Worm (Caenorhabditis elegans): Measurements from ENCODE around the gene pmt-2.

DNA sequence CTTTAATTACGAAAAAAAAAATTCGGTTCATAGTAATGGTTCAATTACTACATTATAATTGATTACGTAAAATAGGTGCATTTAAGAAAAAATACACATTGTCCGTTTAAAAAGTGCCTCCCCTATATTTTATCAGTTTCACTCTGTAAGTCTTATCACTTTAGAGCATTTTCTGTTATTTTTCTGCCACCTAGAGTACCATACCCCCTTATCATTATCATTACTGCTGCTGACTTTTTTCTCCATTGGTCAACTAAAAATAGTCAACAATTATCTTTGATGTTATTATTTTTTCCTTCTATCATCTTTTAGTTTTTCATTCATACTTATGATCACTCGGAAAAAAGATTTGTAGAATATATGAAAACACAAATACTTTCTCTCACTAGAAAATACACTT is 29.9 kb upstream of the pmt-2 start:
- TF ChIP-seq elt-3 (tag; optimal IDR thresholded peaks at IDR 0.05) = no peak
- no peak for TF ChIP-seq jun-1 (tag; optimal IDR thresholded peaks at IDR 0.05)
- TF ChIP-seq egl-27 (tag; optimal IDR thresholded peaks at IDR 0.05) = no peak
- no peak for TF ChIP-seq ztf-11 (tag; optimal IDR thresholded peaks at IDR 0.05)
- no peak for TF ChIP-seq mml-1 (tag; optimal IDR thresholded peaks at IDR 0.05)
- TF ChIP-seq ceh-82 (tag; optimal IDR thresholded peaks at IDR 0.05) = no peak
- no peak for TF ChIP-seq pha-4 (tag; optimal IDR thresholded peaks at IDR 0.05)
- no peak for TF ChIP-seq aly-2 (tag; optimal IDR thresholded peaks at IDR 0.05)
- no peak for TF ChIP-seq lin-15B (tag; optimal IDR thresholded peaks at IDR 0.05)
- no peak for TF ChIP-seq nhr-12 (tag; optimal IDR thresholded peaks at IDR 0.05)
- no peak for TF ChIP-seq R02D3.7 (tag; optimal IDR thresholded peaks at IDR 0.05)
- peak; percentile 49 for TF ChIP-seq elt-2 (tag; optimal IDR thresholded peaks at IDR 0.05)
- no peak for TF ChIP-seq ama-1 (optimal IDR thresholded peaks at IDR 0.05)
- no peak for TF ChIP-seq nhr-28 (tag; optimal IDR thresholded peaks at IDR 0.05)

Measured in whole organism, L3 larva.